Fruit fly (Drosophila melanogaster) whole organism, embryonic: ENCODE measurements around the gene CG18262.

Experiments
- CG18599 ChIP-seq: fragments of 200-800 bp; sonication (Bioruptor generic); optimal IDR thresholded peaks from 3 replicates; lab custom pipeline; 2017; ENCODE audit warnings: missing biosample characterization, missing genetic modification characterization, mild to moderate bottlenecking, moderate library complexity, missing genetic modification reagents
- CG8388 ChIP-seq: fragments of 200-800 bp; sonication (Bioruptor generic); optimal IDR thresholded peaks from 2 replicates; lab custom pipeline; 2019; ENCODE audit warnings: missing biosample characterization, mild to moderate bottlenecking, missing genetic modification characterization, moderate library complexity
- Hr39 ChIP-seq: fragments of >200 bp; optimal IDR thresholded peaks from 2 replicates; lab custom pipeline; 2017
- fru ChIP-seq: fragments of >200 bp; optimal IDR thresholded peaks from 2 replicates; lab custom pipeline; 2017
- lilli ChIP-seq: fragments of 200-800 bp; sonication (Bioruptor generic); optimal IDR thresholded peaks from 3 replicates; lab custom pipeline; 2016; ENCODE audit warnings: missing biosample characterization, missing genetic modification characterization

DNA sequence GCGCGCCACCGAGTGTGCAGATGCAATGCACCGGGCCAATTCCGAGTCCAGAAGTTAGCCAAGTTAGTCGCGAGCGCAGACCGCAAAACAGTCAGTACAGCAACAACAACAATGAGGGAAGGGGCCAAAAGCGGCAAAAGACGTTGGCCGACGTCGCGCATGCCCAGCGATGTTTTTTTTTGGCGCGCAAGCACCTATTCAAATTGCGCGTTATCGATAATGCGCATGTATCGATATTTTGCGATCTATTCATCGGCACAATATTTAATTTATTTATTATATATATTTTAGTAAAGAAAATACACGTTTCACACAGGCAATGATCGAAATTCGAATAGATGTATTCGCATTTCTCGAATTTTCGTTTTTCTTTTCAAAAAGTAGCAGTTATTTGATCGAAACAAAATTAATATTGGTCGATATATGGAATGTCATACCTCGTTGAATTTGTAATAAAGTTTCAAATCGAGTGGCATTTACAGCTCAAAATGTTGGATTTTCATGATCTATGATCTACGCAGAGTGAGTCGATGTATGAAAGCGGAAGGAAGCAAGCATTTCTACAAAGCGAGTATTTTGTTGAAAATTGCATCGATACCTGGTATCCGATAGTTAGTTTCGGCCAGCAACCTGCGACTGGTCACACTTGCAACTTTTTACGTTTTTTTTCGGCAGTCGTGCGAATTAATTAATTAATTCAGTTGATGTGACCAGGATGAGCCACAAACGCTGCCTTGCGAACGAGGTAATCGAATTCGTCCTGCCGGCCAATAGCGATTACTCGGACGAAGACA, 23.3 kb upstream of the CG18262 start, which contains the start of gene CG2116:
- TF ChIP-seq CG18599 (GFP tag; lab: Kevin White, UChicago) (no peak), CG8388 (GFP tag; lab: Kevin White, UChicago) (no peak), fru (lab: Kevin White, UChicago) (no peak), lilli (no peak), Hr39 (lab: Kevin White, UChicago) (no peak)
